Fruit fly (Drosophila melanogaster) whole organism, embryonic: Measurements from ENCODE around the gene Dh31.

Source experiments
- Ada2b ChIP-seq: fragments of 200-800 bp; sonication (Bioruptor generic); IDR thresholded peaks from 2 replicates; pipeline ENCODE4 v1.3.6; 2022; ENCODE audit warnings: missing biosample characterization, missing genetic modification characterization
- Aef1 ChIP-seq: fragments of 200-800 bp; sonication (Bioruptor generic); IDR thresholded peaks from 3 replicates; pipeline ENCODE4 v1.3.6; 2022; ENCODE audit warnings: missing biosample characterization, missing genetic modification characterization
- BEAF-32 ChIP-seq: fragments of 200-800 bp; sonication (Bioruptor generic); optimal IDR thresholded peaks from 3 replicates; lab custom pipeline; 2017; ENCODE audit warnings: missing biosample characterization, missing genetic modification characterization, mild to moderate bottlenecking, moderate library complexity, missing genetic modification reagents
- CG10462 ChIP-seq: fragments of 200-800 bp; sonication (Bioruptor generic); optimal IDR thresholded peaks from 2 replicates; lab custom pipeline; 2016; ENCODE audit warnings: missing biosample characterization, missing genetic modification characterization
- CG10979 ChIP-seq: fragments of 200-800 bp; sonication (Bioruptor generic); optimal IDR thresholded peaks from 2 replicates; lab custom pipeline; 2018; ENCODE audit warnings: missing biosample characterization, mild to moderate bottlenecking, missing genetic modification characterization, moderate library complexity
- CG12104 ChIP-seq: fragments of 200-800 bp; sonication (Bioruptor generic); optimal IDR thresholded peaks from 3 replicates; lab custom pipeline; 2016; ENCODE audit warnings: missing biosample characterization, missing genetic modification characterization
- CG12236 ChIP-seq: fragments of 200-800 bp; sonication (Bioruptor generic); optimal IDR thresholded peaks from 2 replicates; lab custom pipeline; 2016; ENCODE audit warnings: missing biosample characterization, missing genetic modification characterization
- CG13894 ChIP-seq: fragments of 200-800 bp; sonication (Bioruptor generic); optimal IDR thresholded peaks from 3 replicates; lab custom pipeline; 2018; ENCODE audit warnings: missing biosample characterization, mild to moderate bottlenecking, missing genetic modification characterization, moderate library complexity
- CG17328 ChIP-seq: fragments of 200-800 bp; sonication (Bioruptor generic); IDR thresholded peaks from 2 replicates; pipeline ENCODE4 v1.3.6; 2022; ENCODE audit warnings: missing biosample characterization, missing genetic modification characterization
- CG17802 ChIP-seq: fragments of 200-800 bp; sonication (Bioruptor generic); optimal IDR thresholded peaks from 2 replicates; lab custom pipeline; 2018; ENCODE audit warnings: missing biosample characterization, mild to moderate bottlenecking, missing genetic modification characterization, moderate library complexity
- CG2889 ChIP-seq: fragments of 200-800 bp; sonication (Bioruptor generic); IDR thresholded peaks from 3 replicates; pipeline ENCODE4 v1.3.6; 2022; ENCODE audit warnings: missing biosample characterization, missing genetic modification characterization
- CG3995 ChIP-seq: fragments of 200-800 bp; sonication (Bioruptor generic); optimal IDR thresholded peaks from 3 replicates; lab custom pipeline; 2016; ENCODE audit warnings: missing biosample characterization, missing genetic modification characterization
- CG4854 ChIP-seq: fragments of 200-800 bp; sonication (Bioruptor generic); optimal IDR thresholded peaks from 2 replicates; lab custom pipeline; 2016; ENCODE audit warnings: missing biosample characterization, missing genetic modification characterization, inconsistent platforms
- CG6272 ChIP-seq: fragments of 200-800 bp; sonication (Bioruptor generic); IDR thresholded peaks from 2 replicates; pipeline ENCODE4 v1.3.6; 2022; ENCODE audit warnings: missing biosample characterization, missing genetic modification characterization
- CG6854 ChIP-seq: fragments of 200-800 bp; sonication (Bioruptor generic); optimal IDR thresholded peaks from 3 replicates; lab custom pipeline; 2017; ENCODE audit warnings: missing biosample characterization, mild to moderate bottlenecking, missing genetic modification characterization
- CG7987 ChIP-seq: fragments of 200-800 bp; sonication (Bioruptor generic); optimal IDR thresholded peaks from 2 replicates; lab custom pipeline; 2018; ENCODE audit warnings: missing biosample characterization, mild to moderate bottlenecking, missing genetic modification characterization, moderate library complexity
- CG9876 ChIP-seq: fragments of 200-800 bp; sonication (Bioruptor generic); optimal IDR thresholded peaks from 2 replicates; lab custom pipeline; 2016; ENCODE audit warnings: missing biosample characterization, missing genetic modification characterization
- CoRest ChIP-seq: fragments of 200-800 bp; sonication (Bioruptor generic); optimal IDR thresholded peaks from 3 replicates; lab custom pipeline; 2018; ENCODE audit warnings: missing biosample characterization, mild to moderate bottlenecking, missing genetic modification characterization, moderate library complexity
- Dfd ChIP-seq, 2 experiments: fragments of >200 bp; optimal IDR thresholded peaks; 2 replicates each; lab custom pipeline; 2017; ENCODE audit warnings: missing biosample characterization in 2 of 2, missing genetic modification characterization in 2 of 2
- HLH54F ChIP-seq: fragments of 200-800 bp; sonication (Bioruptor generic); optimal IDR thresholded peaks from 3 replicates; lab custom pipeline; 2016; ENCODE audit warnings: missing biosample characterization, missing genetic modification characterization
- Hsf ChIP-seq: fragments of 200-800 bp; sonication (Bioruptor generic); optimal IDR thresholded peaks from 3 replicates; lab custom pipeline; 2016; ENCODE audit warnings: missing biosample characterization, missing genetic modification characterization
- Oli ChIP-seq: fragments of 200-800 bp; sonication (Bioruptor generic); optimal IDR thresholded peaks from 2 replicates; lab custom pipeline; 2018; ENCODE audit warnings: missing biosample characterization, mild to moderate bottlenecking, missing genetic modification characterization, moderate library complexity
- PHDP ChIP-seq: fragments of 200-800 bp; sonication (Bioruptor generic); optimal IDR thresholded peaks from 3 replicates; lab custom pipeline; 2018; ENCODE audit warnings: missing biosample characterization, mild to moderate bottlenecking, missing genetic modification characterization, moderate library complexity
- Stat92E ChIP-seq, 3 experiments: fragments of >200 bp in 2 of 3; fragments of 200-800 bp in 1 of 3; sonication (Bioruptor generic) in 1 of 3; optimal IDR thresholded peaks; 2 replicates each; lab custom pipeline; 2017 to 2019; ENCODE audit warnings: missing biosample characterization in 3 of 3, missing genetic modification characterization in 3 of 3, mild to moderate bottlenecking in 1 of 3, moderate library complexity in 1 of 3
- Trl ChIP-seq, 3 experiments: fragments of >200 bp in 2 of 3; fragments of 200-800 bp in 1 of 3; sonication (Bioruptor generic) in 1 of 3; optimal IDR thresholded peaks; 2 replicates in 1 of 3; 3 replicates in 2 of 3; lab custom pipeline; 2016 to 2017; ENCODE audit warnings: missing biosample characterization in 1 of 3, missing genetic modification characterization in 1 of 3
- abd-A ChIP-seq: fragments of 200-800 bp; sonication (Bioruptor generic); optimal IDR thresholded peaks from 3 replicates; lab custom pipeline; 2019; ENCODE audit warnings: missing biosample characterization, mild to moderate bottlenecking, missing genetic modification characterization, moderate library complexity
- al ChIP-seq: fragments of 200-800 bp; sonication (Bioruptor generic); IDR thresholded peaks from 2 replicates; pipeline ENCODE4 v1.3.6; 2022; ENCODE audit warnings: missing biosample characterization, missing genetic modification characterization
- amos ChIP-seq: fragments of 200-800 bp; sonication (Bioruptor generic); IDR thresholded peaks from 2 replicates; pipeline ENCODE4 v1.3.6; 2022; ENCODE audit warnings: missing biosample characterization, missing genetic modification characterization; ENCODE audit not compliant: partially characterized antibody
- ara ChIP-seq: fragments of 200-800 bp; sonication (Bioruptor generic); IDR thresholded peaks from 2 replicates; pipeline ENCODE4 v1.3.6; 2022; ENCODE audit warnings: missing biosample characterization, missing genetic modification characterization
- ash1 ChIP-seq: fragments of 200-800 bp; sonication (Bioruptor generic); optimal IDR thresholded peaks from 2 replicates; lab custom pipeline; 2018; ENCODE audit warnings: missing biosample characterization, mild to moderate bottlenecking, missing genetic modification characterization
- corto ChIP-seq: fragments of 200-800 bp; sonication (Bioruptor generic); optimal IDR thresholded peaks from 2 replicates; lab custom pipeline; 2016; ENCODE audit warnings: missing biosample characterization, mild to moderate bottlenecking, missing genetic modification characterization, moderate library complexity
- crc ChIP-seq: fragments of 200-800 bp; sonication (Bioruptor generic); optimal IDR thresholded peaks from 2 replicates; lab custom pipeline; 2016; ENCODE audit warnings: missing biosample characterization, missing genetic modification characterization
- croc ChIP-seq: fragments of 200-800 bp; sonication (Bioruptor generic); conservative IDR thresholded peaks from 3 replicates; pipeline ENCODE4 v1.3.6; 2022; ENCODE audit warnings: missing biosample characterization, missing genetic modification characterization
- dan ChIP-seq: fragments of 200-800 bp; sonication (Bioruptor generic); IDR thresholded peaks from 2 replicates; pipeline ENCODE4 v1.3.6; 2022; ENCODE audit warnings: missing biosample characterization, missing genetic modification characterization
- fd102C ChIP-seq: fragments of 200-800 bp; sonication (Bioruptor generic); optimal IDR thresholded peaks from 2 replicates; lab custom pipeline; 2018; ENCODE audit warnings: missing biosample characterization, mild to moderate bottlenecking, missing genetic modification characterization, moderate library complexity
- hbn ChIP-seq: fragments of 200-800 bp; sonication (Bioruptor generic); IDR thresholded peaks from 2 replicates; pipeline ENCODE4 v1.3.6; 2022; ENCODE audit warnings: missing biosample characterization, missing genetic modification characterization; ENCODE audit not compliant: partially characterized antibody
- her ChIP-seq: fragments of 200-800 bp; sonication (Bioruptor generic); optimal IDR thresholded peaks from 2 replicates; lab custom pipeline; 2016; ENCODE audit warnings: missing biosample characterization, missing genetic modification characterization
- insv ChIP-seq, 2 experiments: fragments of 200-800 bp; sonication (Bioruptor generic); optimal IDR thresholded peaks; 3 replicates each; lab custom pipeline; 2016 to 2018; ENCODE audit warnings: missing biosample characterization in 2 of 2, missing genetic modification characterization in 2 of 2
- lab ChIP-seq: fragments of 200-800 bp; sonication (Bioruptor generic); optimal IDR thresholded peaks from 3 replicates; lab custom pipeline; 2017; ENCODE audit warnings: missing biosample characterization, missing genetic modification characterization, mild to moderate bottlenecking, moderate library complexity, missing genetic modification reagents
- lmd ChIP-seq: fragments of 200-800 bp; sonication (Bioruptor generic); IDR thresholded peaks from 2 replicates; pipeline ENCODE4 v1.3.6; 2022; ENCODE audit warnings: missing biosample characterization, missing genetic modification characterization
- ranshi ChIP-seq: fragments of 200-800 bp; sonication (Bioruptor generic); IDR thresholded peaks from 2 replicates; pipeline ENCODE4 v1.3.6; 2022; ENCODE audit warnings: missing biosample characterization, missing genetic modification characterization
- sd ChIP-seq: fragments of 200-800 bp; sonication (Bioruptor generic); optimal IDR thresholded peaks from 3 replicates; lab custom pipeline; 2018; ENCODE audit warnings: missing biosample characterization, mild to moderate bottlenecking, missing genetic modification characterization, moderate library complexity
- so ChIP-seq: fragments of 200-800 bp; sonication (Bioruptor generic); IDR thresholded peaks from 3 replicates; pipeline ENCODE4 v1.3.6; 2022; ENCODE audit warnings: missing biosample characterization, missing genetic modification characterization
- ssp ChIP-seq: fragments of 200-800 bp; sonication (Bioruptor generic); IDR thresholded peaks from 2 replicates; pipeline ENCODE4 v1.3.6; 2022; ENCODE audit warnings: missing biosample characterization, missing genetic modification characterization
- sug ChIP-seq: fragments of 200-800 bp; optimal IDR thresholded peaks from 2 replicates; lab custom pipeline; 2019; ENCODE audit warnings: missing biosample characterization, mild to moderate bottlenecking, missing genetic modification characterization, moderate library complexity
- tgo ChIP-seq: fragments of 200-800 bp; sonication (Bioruptor generic); IDR thresholded peaks from 3 replicates; pipeline ENCODE4 v1.3.6; 2022; ENCODE audit warnings: missing biosample characterization, missing genetic modification characterization
- unpg ChIP-seq: fragments of 200-800 bp; sonication (Bioruptor generic); optimal IDR thresholded peaks from 3 replicates; lab custom pipeline; 2018; ENCODE audit warnings: missing biosample characterization, mild to moderate bottlenecking, missing genetic modification characterization, moderate library complexity
- vfl ChIP-seq: fragments of 200-800 bp; sonication (Bioruptor generic); optimal IDR thresholded peaks from 2 replicates; lab custom pipeline; 2016; ENCODE audit warnings: missing biosample characterization, missing genetic modification characterization
- wdn ChIP-seq: fragments of 200-800 bp; sonication (Bioruptor generic); IDR thresholded peaks from 2 replicates; pipeline ENCODE4 v1.3.6; 2022; ENCODE audit warnings: missing biosample characterization, missing genetic modification characterization
- z ChIP-seq: fragments of 200-800 bp; sonication (Bioruptor generic); IDR thresholded peaks from 3 replicates; pipeline ENCODE4 v1.3.6; 2022; ENCODE audit warnings: missing biosample characterization, missing genetic modification characterization
- zf30C ChIP-seq: fragments of 200-800 bp; sonication (Bioruptor generic); optimal IDR thresholded peaks from 3 replicates; lab custom pipeline; 2018; ENCODE audit warnings: missing biosample characterization, mild to moderate bottlenecking, missing genetic modification characterization

Gene Dh31

dm6 chr2L:8511723-8512122 lies 5.1 kb upstream of the Dh31 start, which contains the start of gene CG13096 (continued):
- no peak for TF ChIP-seq CG12236
- no peak for TF ChIP-seq corto
- no peak for TF ChIP-seq CG2889 (GFP tag; lab: Robert Waterston, UW)
- TF ChIP-seq ara (GFP tag; lab: Robert Waterston, UW): no peak
- TF ChIP-seq Oli (tag; lab: Kevin White, UChicago): no peak
- no peak for TF ChIP-seq CG17802 (tag; lab: Kevin White, UChicago)
- peak; percentile 25 for TF ChIP-seq CG4854 (GFP tag; lab: Kevin White, UChicago)
- no peak for TF ChIP-seq ssp
- TF ChIP-seq BEAF-32 (GFP tag; lab: Kevin White, UChicago): peak; percentile 99
- no peak for TF ChIP-seq lab (GFP tag; lab: Kevin White, UChicago)
- TF ChIP-seq ranshi (GFP tag; lab: Robert Waterston, UW): no peak
- TF ChIP-seq z (GFP tag; lab: Robert Waterston, UW): no peak
- TF ChIP-seq CG10979 (tag; lab: Kevin White, UChicago): no peak
- TF ChIP-seq CG10462 (GFP tag; lab: Kevin White, UChicago): peak; percentile 30
- TF ChIP-seq insv (GFP tag; optimal IDR thresholded peaks at IDR 0.05; lab: Kevin White, UChicago): peak in 1 of 2 experiments; percentile 37
- peak; percentile 100 for TF ChIP-seq CG3995 (GFP tag; lab: Kevin White, UChicago)
- TF ChIP-seq her: peak; percentile 10
- peak; percentile 11 for TF ChIP-seq Hsf
- TF ChIP-seq CG17328 (GFP tag; lab: Robert Waterston, UW): no peak
- no peak for TF ChIP-seq HLH54F (GFP tag; lab: Kevin White, UChicago)
- TF ChIP-seq zf30C: no peak
- TF ChIP-seq al (GFP tag; lab: Robert Waterston, UW): peak; percentile 17; the same call in 1 of the 2 replicates
- TF ChIP-seq CG13894: peak; percentile 82
- TF ChIP-seq dan (GFP tag; lab: Robert Waterston, UW): no peak
- no peak for TF ChIP-seq CG6854 (GFP tag; lab: Kevin White, UChicago)
- TF ChIP-seq CoRest (tag; lab: Kevin White, UChicago): peak; percentile 64
- TF ChIP-seq sug (tag; lab: Kevin White, UChicago): no peak
- no peak for TF ChIP-seq Ada2b (GFP tag; lab: Robert Waterston, UW)
- no peak for TF ChIP-seq PHDP (tag; lab: Kevin White, UChicago)
- no peak for TF ChIP-seq vfl (GFP tag; lab: Kevin White, UChicago)
- no peak for TF ChIP-seq ash1 (GFP tag; lab: Kevin White, UChicago)
- TF ChIP-seq CG7987 (GFP tag; lab: Kevin White, UChicago): peak; percentile 80
- TF ChIP-seq CG6272 (GFP tag; lab: Robert Waterston, UW): peak; percentile 22; the same call in 1 of the 2 replicates
- TF ChIP-seq hbn (GFP tag; lab: Robert Waterston, UW): peak; percentile 99
- TF ChIP-seq amos (GFP tag; lab: Robert Waterston, UW): peak; percentile 99
- peak in 1 of 3 experiments; percentile 44 for TF ChIP-seq Stat92E (GFP tag; optimal IDR thresholded peaks at IDR 0.05; lab: Kevin White, UChicago)
- TF ChIP-seq fd102C (GFP tag; lab: Kevin White, UChicago): no peak
- TF ChIP-seq crc (GFP tag; lab: Kevin White, UChicago): no peak
- no peak for TF ChIP-seq sd (tag; lab: Kevin White, UChicago)
- TF ChIP-seq tgo (GFP tag; lab: Robert Waterston, UW): no peak
- TF ChIP-seq so (GFP tag; lab: Robert Waterston, UW): no peak
- TF ChIP-seq Dfd (GFP tag; optimal IDR thresholded peaks at IDR 0.05; lab: Kevin White, UChicago): no peak
- TF ChIP-seq unpg (GFP tag; lab: Kevin White, UChicago): no peak
- no peak for TF ChIP-seq croc
- TF ChIP-seq wdn: no peak
- TF ChIP-seq CG9876: no peak
- no peak for TF ChIP-seq abd-A
- TF ChIP-seq Aef1 (GFP tag; lab: Robert Waterston, UW): no peak
- TF ChIP-seq CG12104 (GFP tag; lab: Kevin White, UChicago): no peak
- TF ChIP-seq Trl (optimal IDR thresholded peaks at IDR 0.05; lab: Kevin White, UChicago): no peak
- no peak for TF ChIP-seq Trl (GFP tag; optimal IDR thresholded peaks at IDR 0.05; lab: Kevin White, UChicago)
- no peak for TF ChIP-seq lmd (GFP tag; lab: Robert Waterston, UW)
